Fruit fly (Drosophila melanogaster): ENCODE results near the gene Strump.
A peak's percentile ranks its signal among the peaks of the same experiment; 100 is the strongest.

The Strump gene

dm6 chr3L:16139131-16139530, 17.3 kb downstream of the Strump start (continued):
- TF ChIP-seq CG2116 (GFP tag; optimal IDR thresholded peaks at IDR 0.05) (peak; percentile 98), ato (GFP tag; IDR thresholded peaks at IDR 0.05; ENCODE audit: partially characterized antibody) (0 out of 2 replicates have a peak, but pooled peaks have one; percentile 28), CG13775 (GFP tag; optimal IDR thresholded peaks at IDR 0.05) (no peak), Rx (GFP tag; IDR thresholded peaks at IDR 0.05) (no peak), pzg (GFP tag; optimal IDR thresholded peaks at IDR 0.05) (peak; percentile 78), CG5180 (GFP tag; optimal IDR thresholded peaks at IDR 0.05) (no peak), NFAT (GFP tag; IDR thresholded peaks at IDR 0.05) (no peak), CG34224 (GFP tag; IDR thresholded peaks at IDR 0.05; ENCODE audit: partially characterized antibody) (peak; percentile 55; the same call in 2 of the 3 replicates), jumu (GFP tag; optimal IDR thresholded peaks at IDR 0.05) (no peak), NC2β (GFP tag; optimal IDR thresholded peaks at IDR 0.05) (no peak), ci (GFP tag; IDR thresholded peaks at IDR 0.05) (no peak), BEAF-32 (GFP tag; optimal IDR thresholded peaks at IDR 0.05) (peak; percentile 51), CG4707 (GFP tag; optimal IDR thresholded peaks at IDR 0.05) (no peak), HmgZ (tag; optimal IDR thresholded peaks at IDR 0.05) (peak; percentile 42), al (GFP tag; IDR thresholded peaks at IDR 0.05) (no peak), E2f2 (GFP tag; IDR thresholded peaks at IDR 0.05) (peak; percentile 99), CG17186 (GFP tag; optimal IDR thresholded peaks at IDR 0.05) (peak; percentile 20), gce (GFP tag; IDR thresholded peaks at IDR 0.05) (no peak), HHEX (GFP tag; optimal IDR thresholded peaks at IDR 0.05) (no peak), CG3847 (GFP tag; IDR thresholded peaks at IDR 0.05) (no peak), mirr (GFP tag; optimal IDR thresholded peaks at IDR 0.05) (no peak), amos (GFP tag; IDR thresholded peaks at IDR 0.05; ENCODE audit: partially characterized antibody) (peak; percentile 48; the same call in 1 of the 2 replicates), CG8281 (tag; optimal IDR thresholded peaks at IDR 0.05) (no peak), br (optimal IDR thresholded peaks at IDR 0.05) (no peak), phol (tag; optimal IDR thresholded peaks at IDR 0.05) (peak; percentile 32), CG31365 (tag; optimal IDR thresholded peaks at IDR 0.05) (no peak), CG7839 (tag; optimal IDR thresholded peaks at IDR 0.05) (no peak), CG10267 (tag; optimal IDR thresholded peaks at IDR 0.05) (peak; percentile 31), Sry-δ (GFP tag; optimal IDR thresholded peaks at IDR 0.05) (peak; percentile 65), Hmx (GFP tag; optimal IDR thresholded peaks at IDR 0.05) (no peak), B-H1 (GFP tag; IDR thresholded peaks at IDR 0.05) (no peak), az2 (GFP tag; optimal IDR thresholded peaks at IDR 0.05) (no peak), ro (GFP tag; IDR thresholded peaks at IDR 0.05) (no peak), Lhr (GFP tag; optimal IDR thresholded peaks at IDR 0.05) (peak; percentile 33), CG15514 (GFP tag; optimal IDR thresholded peaks at IDR 0.05) (peak; percentile 51), unc-4 (GFP tag; IDR thresholded peaks at IDR 0.05; ENCODE audit: partially characterized antibody) (peak; percentile 37; the same call in 1 of the 2 replicates), CG17359 (tag; optimal IDR thresholded peaks at IDR 0.05) (no peak), Dp (GFP tag; optimal IDR thresholded peaks at IDR 0.05) (peak; percentile 99), sens (GFP tag) (no peak), eve (GFP tag; optimal IDR thresholded peaks at IDR 0.05) (no peak), pan (optimal IDR thresholded peaks at IDR 0.05) (no peak), pan (GFP tag; optimal IDR thresholded peaks at IDR 0.05 in 1 of 2, IDR thresholded peaks at IDR 0.05 in 1 of 2) (no peak), CG14710 (tag; optimal IDR thresholded peaks at IDR 0.05) (peak; percentile 57), YL-1 (GFP tag; optimal IDR thresholded peaks at IDR 0.05) (no peak), CG13287 (GFP tag; IDR thresholded peaks at IDR 0.05; ENCODE audit: partially characterized antibody) (peak; percentile 48), salm (tag; optimal IDR thresholded peaks at IDR 0.05) (no peak)
